Worm (Caenorhabditis elegans) whole organism, midembryonic: ENCODE measurements around the gene trpp-9.

ENCODE experiments used
- flt-1 ChIP-seq: fragments of 200-800 bp; sonication (Bioruptor generic); IDR thresholded peaks from 2 replicates; pipeline ENCODE4 v1.3.6; 2022; ENCODE audit warnings: missing genetic modification characterization, missing compliant biosample characterization
- klf-2 ChIP-seq: fragments of 200-800 bp; sonication (Bioruptor generic); conservative IDR thresholded peaks from 2 replicates; pipeline ENCODE4 v1.3.6; 2022; ENCODE audit warnings: missing genetic modification reagents, missing genetic modification characterization, missing compliant biosample characterization
- med-1 ChIP-seq: sonication (generic microtip); optimal IDR thresholded peaks from 2 replicates; lab custom pipeline; 2017; ENCODE audit warnings: missing genetic modification characterization, mild to moderate bottlenecking, missing compliant biosample characterization, antibody characterized with exemption, missing genetic modification reagents; ENCODE audit not compliant: insufficient read depth
- tab-1 ChIP-seq: fragments of 200-800 bp; sonication (Bioruptor generic); IDR thresholded peaks from 2 replicates; pipeline ENCODE4 v1.3.6; 2022; ENCODE audit warnings: missing genetic modification characterization, missing compliant biosample characterization
- ztf-29 ChIP-seq: fragments of 200-800 bp; sonication (Bioruptor generic); IDR thresholded peaks from 2 replicates; pipeline ENCODE4 v1.3.6; 2022; ENCODE audit warnings: missing genetic modification reagents, missing genetic modification characterization, missing compliant biosample characterization

DNA sequence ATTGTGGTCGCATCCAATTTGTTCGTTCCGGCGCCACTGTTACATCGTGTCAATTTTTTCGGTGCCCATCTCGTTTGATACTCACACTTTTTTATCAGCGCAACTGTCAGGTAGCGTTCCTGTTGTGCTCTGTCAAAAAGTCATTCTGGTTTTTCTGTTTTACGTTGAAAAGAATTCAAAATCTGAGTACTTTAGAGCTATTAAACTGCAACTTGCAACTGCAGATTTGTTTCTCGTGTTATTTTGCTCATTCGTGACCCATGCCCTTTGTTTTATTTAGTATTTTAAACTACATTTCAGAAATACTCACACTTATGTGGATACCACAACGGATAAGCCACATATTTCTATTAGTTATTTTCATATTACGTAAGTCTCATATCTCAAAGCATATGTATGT, 3.1 kb upstream of the trpp-9 start, which contains the start of gene lev-8:
- TF ChIP-seq med-1 (GFP tag; lab: Kevin White, UChicago), result no peak
- no peak for TF ChIP-seq ztf-29 (GFP tag; lab: Robert Waterston, UW)
- no peak for TF ChIP-seq tab-1 (GFP tag; lab: Robert Waterston, UW)
- TF ChIP-seq flt-1 (GFP tag; lab: Robert Waterston, UW), result no peak
- no peak for TF ChIP-seq klf-2
